Worm (Caenorhabditis elegans): Measurements from ENCODE around the gene ZK688.9.

DNA sequence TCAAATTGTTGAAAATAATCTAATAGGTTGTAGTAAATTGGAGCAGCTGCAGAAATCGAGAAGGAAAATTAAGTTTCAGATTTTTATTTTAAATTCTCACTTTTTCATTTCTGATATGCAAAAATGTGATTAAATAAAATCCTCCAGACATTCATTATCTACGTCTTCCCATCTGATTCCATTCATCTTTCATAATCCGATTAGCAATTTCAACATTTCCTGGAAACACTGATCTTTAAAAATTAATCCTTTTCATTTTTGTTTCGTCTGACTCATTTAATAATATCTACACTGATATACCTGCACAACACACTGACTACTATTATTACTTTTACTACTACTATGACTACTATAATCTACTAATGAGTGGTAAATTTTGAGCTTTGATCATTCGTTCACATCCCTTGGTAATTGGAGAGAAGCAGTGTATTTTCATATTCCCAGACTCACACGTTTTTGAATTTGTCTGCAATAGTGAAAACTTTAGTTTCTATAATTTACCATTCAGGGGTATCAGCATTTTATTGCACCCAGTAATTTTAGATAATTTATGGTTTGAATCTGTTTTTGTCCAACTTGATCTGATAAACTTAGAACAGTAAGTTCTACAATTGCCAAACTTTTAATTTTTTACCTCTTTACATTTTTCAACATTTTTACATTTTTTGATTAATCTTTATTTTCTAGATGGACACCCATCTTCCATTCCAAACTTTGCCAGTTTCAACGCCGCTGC is 43.7 kb downstream of the ZK688.9 start, which contains the start of gene ceh-23:
- no peak for TF ChIP-seq unc-62 (GFP tag; optimal IDR thresholded peaks at IDR 0.05)
- TF ChIP-seq pha-4 (tag; optimal IDR thresholded peaks at IDR 0.05) = no peak
- no peak for TF ChIP-seq F57A8.1 (GFP tag; optimal IDR thresholded peaks at IDR 0.05)
- no peak for TF ChIP-seq egl-18 (GFP tag; IDR thresholded peaks at IDR 0.05)
- TF ChIP-seq bed-1 (GFP tag; IDR thresholded peaks at IDR 0.05) = no peak
- no peak for TF ChIP-seq nhr-90 (tag; optimal IDR thresholded peaks at IDR 0.05)
- no peak for TF ChIP-seq ama-1 (optimal IDR thresholded peaks at IDR 0.05)
- TF ChIP-seq ama-1 (GFP tag; optimal IDR thresholded peaks at IDR 0.05) = no peak
- no peak for TF ChIP-seq hsf-1 (GFP tag; IDR thresholded peaks at IDR 0.05)
- no peak for TF ChIP-seq snpc-4 (GFP tag; optimal IDR thresholded peaks at IDR 0.05)
- TF ChIP-seq snpc-4 (tag; optimal IDR thresholded peaks at IDR 0.05) = no peak

Data from whole organism, young adult.